Worm (Caenorhabditis elegans): ENCODE results near the gene T07A9.14.

T07A9.14 gene

DNA sequence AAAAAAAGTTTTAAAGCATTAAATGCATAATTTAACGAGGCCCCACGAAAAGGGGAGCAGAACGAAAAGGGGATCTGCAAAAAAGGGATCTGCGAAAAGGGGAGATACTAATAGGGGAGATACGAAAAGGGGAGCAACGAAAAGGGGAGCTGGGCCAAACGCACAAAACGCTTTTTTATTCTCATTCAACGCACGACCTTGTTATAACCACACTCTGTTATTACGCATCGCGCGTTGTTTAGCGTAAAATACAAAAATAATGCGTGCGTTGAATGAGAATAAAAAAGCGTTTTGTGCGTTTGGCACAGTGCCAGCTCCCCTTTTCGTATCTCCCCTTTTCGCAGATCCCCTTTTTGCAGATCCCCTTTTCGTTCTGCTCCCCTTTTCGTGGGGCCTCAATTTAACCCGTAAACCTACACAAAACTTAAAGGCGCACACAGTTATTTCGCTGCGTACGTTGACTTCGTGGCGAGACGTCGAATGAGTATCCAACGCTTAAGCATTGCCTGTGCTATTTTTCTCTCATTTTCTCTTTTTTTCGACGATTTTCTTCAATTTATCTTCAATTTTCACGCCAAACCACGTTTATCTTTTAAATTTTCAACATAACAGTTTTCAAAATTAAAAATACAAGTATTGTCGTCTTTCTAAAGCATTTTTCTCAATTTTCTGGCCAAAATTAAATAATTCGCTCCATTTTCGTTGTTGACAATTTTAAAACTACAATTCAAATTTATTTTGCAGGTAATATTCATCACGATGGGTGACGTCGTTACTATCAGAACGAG is 1.2 kb upstream of the T07A9.14 start, which contains the start of gene rps-24 (continued):
- TF ChIP-seq hlh-11 (tag; optimal IDR thresholded peaks at IDR 0.05) (peak; percentile 86), dmd-8 (GFP tag; IDR thresholded peaks at IDR 0.05) (peak; percentile 71; the same call in 1 of the 2 replicates)

DNA sequence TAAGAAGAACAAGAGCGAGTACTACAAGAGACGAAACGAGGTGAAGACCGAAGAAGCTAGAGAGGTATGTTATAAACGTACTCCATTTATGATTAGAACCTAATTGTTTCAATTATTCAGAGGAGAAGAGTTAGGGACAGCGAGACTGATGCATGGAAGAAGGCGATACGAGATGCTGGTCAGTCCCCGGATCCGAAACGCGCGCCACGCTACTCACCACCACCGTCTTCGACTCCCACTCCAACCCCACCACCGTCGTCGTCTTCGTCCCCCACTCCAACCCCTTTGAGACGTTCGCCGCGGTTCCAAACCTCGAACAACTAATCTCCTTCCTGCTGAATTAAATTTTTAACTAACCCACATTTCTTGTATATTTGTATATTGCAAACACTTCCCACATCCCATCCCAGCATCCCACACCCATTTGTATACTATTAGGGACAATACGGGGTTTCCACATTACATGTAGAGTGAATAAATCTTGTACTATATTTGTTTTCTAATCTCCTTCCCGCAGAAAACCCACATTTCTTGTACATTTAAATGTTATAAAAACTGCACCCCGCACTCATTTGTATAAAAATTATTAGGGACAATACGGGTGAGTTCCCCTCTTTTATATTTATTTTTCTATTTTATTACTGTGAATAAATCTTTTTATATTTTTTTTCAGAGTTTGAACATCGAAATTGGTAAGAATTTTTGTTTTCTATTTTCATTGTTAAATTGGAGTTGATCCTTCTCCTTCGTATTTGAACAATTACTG is 967 bp downstream of the T07A9.14 start:
- TF ChIP-seq dmd-9 (GFP tag; IDR thresholded peaks at IDR 0.05): no peak
- peak; percentile 7 for TF ChIP-seq T20F7.1 (GFP tag; optimal IDR thresholded peaks at IDR 0.05)
- peak; percentile 32; the same call in 1 of the 2 replicates for TF ChIP-seq pha-4 (GFP tag; IDR thresholded peaks at IDR 0.05)
- TF ChIP-seq pha-4 (tag; optimal IDR thresholded peaks at IDR 0.05): no peak
- no peak for TF ChIP-seq nhr-76 (tag; optimal IDR thresholded peaks at IDR 0.05)
- TF ChIP-seq unc-130 (GFP tag; optimal IDR thresholded peaks at IDR 0.05): peak; percentile 14
- no peak for TF ChIP-seq ceh-62 (tag; optimal IDR thresholded peaks at IDR 0.05)
- no peak for TF ChIP-seq daf-16 (GFP tag; optimal IDR thresholded peaks at IDR 0.05)
- TF ChIP-seq daf-16 (tag; optimal IDR thresholded peaks at IDR 0.05): no peak
- no peak for TF ChIP-seq lin-15B (tag; optimal IDR thresholded peaks at IDR 0.05)
- TF ChIP-seq spr-3 (GFP tag; optimal IDR thresholded peaks at IDR 0.05): no peak
- 0 out of 2 replicates have a peak, but pooled peaks have one; percentile 12 for TF ChIP-seq Y48G9A.11 (GFP tag; IDR thresholded peaks at IDR 0.05)
- TF ChIP-seq ctbp-1 (GFP tag; IDR thresholded peaks at IDR 0.05): 0 out of 2 replicates have a peak, but pooled peaks have one; percentile 11
- TF ChIP-seq set-16 (GFP tag; IDR thresholded peaks at IDR 0.05): peak; percentile 80
- no peak for TF ChIP-seq unc-62 (GFP tag; optimal IDR thresholded peaks at IDR 0.05 in 1 of 2)
- TF ChIP-seq unc-62 (tag; optimal IDR thresholded peaks at IDR 0.05): no peak
- TF ChIP-seq jun-1 (tag; optimal IDR thresholded peaks at IDR 0.05): no peak
- no peak for TF ChIP-seq ceh-28 (tag; optimal IDR thresholded peaks at IDR 0.05)
- no peak for TF ChIP-seq ceh-32 (tag; optimal IDR thresholded peaks at IDR 0.05; ENCODE audit: poor library complexity)
- TF ChIP-seq attf-4 (tag; optimal IDR thresholded peaks at IDR 0.05): no peak
- no peak for TF ChIP-seq F26F4.8 (GFP tag; conservative IDR thresholded peaks at IDR 0.05)
- no peak for TF ChIP-seq daf-19 (GFP tag; conservative IDR thresholded peaks at IDR 0.05)
- no peak for TF ChIP-seq hif-1 (tag; optimal IDR thresholded peaks at IDR 0.05)
- no peak for TF ChIP-seq mxl-2 (GFP tag; conservative IDR thresholded peaks at IDR 0.05)
- no peak for TF ChIP-seq lir-3 (tag; optimal IDR thresholded peaks at IDR 0.05)
- peak; percentile 71; the same call in 1 of the 2 replicates for TF ChIP-seq egl-43 (GFP tag; IDR thresholded peaks at IDR 0.05)
- no peak for TF ChIP-seq ceh-44 (GFP tag; IDR thresholded peaks at IDR 0.05)
- TF ChIP-seq nhr-28 (tag; optimal IDR thresholded peaks at IDR 0.05): no peak
- peak; percentile 49 for TF ChIP-seq lin-38 (GFP tag; IDR thresholded peaks at IDR 0.05)
- TF ChIP-seq gei-8 (GFP tag; optimal IDR thresholded peaks at IDR 0.05): no peak
- peak; percentile 65; the same call in 1 of the 2 replicates for TF ChIP-seq snpc-1.2 (GFP tag; IDR thresholded peaks at IDR 0.05)
- TF ChIP-seq vab-7 (GFP tag; IDR thresholded peaks at IDR 0.05): no peak
- no peak for TF ChIP-seq dmd-6 (GFP tag; IDR thresholded peaks at IDR 0.05)
- no peak for TF ChIP-seq F37D6.2 (tag; optimal IDR thresholded peaks at IDR 0.05)
- TF ChIP-seq egl-27 (tag; optimal IDR thresholded peaks at IDR 0.05): no peak

DNA sequence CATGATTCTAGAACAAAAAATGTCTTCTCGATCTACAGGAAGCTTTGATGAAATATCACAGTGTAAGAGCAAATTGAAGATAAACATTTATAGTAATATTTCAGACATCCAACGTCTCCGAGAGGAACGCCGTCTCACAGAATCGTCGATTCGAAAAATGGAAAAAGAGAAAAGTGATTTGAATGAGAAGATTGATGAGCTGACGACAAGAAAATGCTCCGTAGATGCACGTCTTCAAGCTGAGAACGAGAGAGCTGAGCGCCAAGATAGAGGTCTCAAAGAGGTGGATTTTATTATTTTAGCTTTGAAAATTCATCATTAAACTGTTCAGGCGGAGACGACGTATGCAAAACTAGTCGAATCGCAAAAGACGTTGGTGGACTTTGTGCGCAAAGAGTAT is 1.6 kb downstream of the T07A9.14 start, which contains the start of gene ssna-1:
Gene ssna-1, plus strand, starts transcription at position 12 of the 400 bp plus-strand sequence.
- no peak for TF ChIP-seq daf-16 (GFP tag; optimal IDR thresholded peaks at IDR 0.05)
- TF ChIP-seq daf-16 (tag; optimal IDR thresholded peaks at IDR 0.05): peak; percentile 0
- peak; percentile 32 for TF ChIP-seq mes-2 (tag; optimal IDR thresholded peaks at IDR 0.05; ENCODE audit: poor library complexity, severe bottlenecking)
- peak; percentile 22 for TF ChIP-seq aha-1 (tag)
- TF ChIP-seq dmd-6 (GFP tag; IDR thresholded peaks at IDR 0.05): no peak
- no peak for TF ChIP-seq ztf-7 (tag; optimal IDR thresholded peaks at IDR 0.05)
- TF ChIP-seq unc-62 (GFP tag; optimal IDR thresholded peaks at IDR 0.05 in 1 of 2): peak in 1 of 2 experiments; percentile 85
- no peak for TF ChIP-seq unc-62 (tag; optimal IDR thresholded peaks at IDR 0.05)
- TF ChIP-seq zfp-2 (tag; optimal IDR thresholded peaks at IDR 0.05): no peak
- TF ChIP-seq T26A8.4 (GFP tag; IDR thresholded peaks at IDR 0.05): no peak
